Worm (Caenorhabditis elegans) whole organism, L4 larva: Measurements from ENCODE around the gene kbp-2.

ENCODE experiments used
- D1046.2 ChIP-seq: fragments of 200-800 bp; sonication (Bioruptor generic); IDR thresholded peaks from 2 replicates; pipeline ENCODE4 v1.3.6; 2022; ENCODE audit warnings: missing genetic modification characterization, missing compliant biosample characterization
- F26F4.8 ChIP-seq: fragments of 200-800 bp; sonication (Bioruptor generic); conservative IDR thresholded peaks from 2 replicates; pipeline ENCODE4 v1.3.6; 2022; ENCODE audit warnings: missing genetic modification characterization, missing compliant biosample characterization
- T26A8.4 ChIP-seq: fragments of 200-800 bp; sonication (Bioruptor generic); IDR thresholded peaks from 2 replicates; pipeline ENCODE4 v1.3.6; 2022; ENCODE audit warnings: missing genetic modification characterization, missing compliant biosample characterization
- Y48G9A.11 ChIP-seq: fragments of 200-800 bp; sonication (Bioruptor generic); IDR thresholded peaks from 2 replicates; pipeline ENCODE4 v1.3.6; 2022; ENCODE audit warnings: missing genetic modification reagents, missing genetic modification characterization, missing compliant biosample characterization
- Y5F2A.4 ChIP-seq: fragments of 200-800 bp; sonication (Bioruptor generic); optimal IDR thresholded peaks from 2 replicates; lab custom pipeline; 2018; ENCODE audit warnings: mild to moderate bottlenecking, missing genetic modification characterization, missing compliant biosample characterization
- aha-1 ChIP-seq: fragments of 150-350 bp; peaks from one replicate; lab custom pipeline; 2014; ENCODE audit warnings: missing biosample characterization, missing genetic modification characterization
- arid-1 ChIP-seq: fragments of 200-800 bp; sonication (Bioruptor generic); conservative IDR thresholded peaks from 2 replicates; pipeline ENCODE4 v1.3.6; 2022; ENCODE audit warnings: missing genetic modification reagents, missing genetic modification characterization, missing compliant biosample characterization
- ceh-20 ChIP-seq: fragments of 200-800 bp; sonication (Bioruptor generic); IDR thresholded peaks from 2 replicates; pipeline ENCODE4 v1.3.6; 2022; ENCODE audit warnings: missing genetic modification reagents, missing genetic modification characterization, missing compliant biosample characterization
- ceh-32 ChIP-seq: sonication (generic microtip); optimal IDR thresholded peaks from 2 replicates; lab custom pipeline; 2016; ENCODE audit warnings: mild to moderate bottlenecking, missing genetic modification characterization, missing compliant biosample characterization; ENCODE audit not compliant: poor library complexity
- ceh-62 ChIP-seq: sonication (generic microtip); optimal IDR thresholded peaks from 2 replicates; lab custom pipeline; 2017; ENCODE audit warnings: missing biosample characterization, missing genetic modification characterization
- ces-1 ChIP-seq: fragments of 150-350 bp; sonication (generic microtip); optimal IDR thresholded peaks from 4 replicates; lab custom pipeline; 2014; ENCODE audit warnings: missing biosample characterization, missing genetic modification reagents, missing genetic modification characterization
- daf-16 ChIP-seq, 3 experiments: sonication (generic microtip); optimal IDR thresholded peaks; 2 replicates each; lab custom pipeline; 2016 to 2017; ENCODE audit warnings: missing genetic modification characterization in 3 of 3, missing genetic modification reagents in 3 of 3, mild to moderate bottlenecking in 2 of 3, missing compliant biosample characterization in 2 of 3, missing biosample characterization in 1 of 3, moderate library complexity in 1 of 3
- daf-19 ChIP-seq: fragments of 200-800 bp; sonication (Bioruptor generic); conservative IDR thresholded peaks from 2 replicates; pipeline ENCODE4 v1.3.6; 2022; ENCODE audit warnings: missing genetic modification characterization, missing compliant biosample characterization
- dmd-6 ChIP-seq: fragments of 200-800 bp; sonication (Bioruptor generic); IDR thresholded peaks from 2 replicates; pipeline ENCODE4 v1.3.6; 2022; ENCODE audit warnings: missing genetic modification reagents, missing genetic modification characterization, missing compliant biosample characterization
- dmd-9 ChIP-seq: fragments of 200-800 bp; sonication (Bioruptor generic); IDR thresholded peaks from 2 replicates; pipeline ENCODE4 v1.3.6; 2022; ENCODE audit warnings: missing genetic modification reagents, missing genetic modification characterization, missing compliant biosample characterization
- dpl-1 ChIP-seq: fragments of 150-350 bp; optimal IDR thresholded peaks from 2 replicates; lab custom pipeline; 2014; ENCODE audit warnings: missing biosample characterization, missing genetic modification reagents, missing genetic modification characterization
- egl-43 ChIP-seq: fragments of 200-800 bp; sonication (Bioruptor generic); IDR thresholded peaks from 2 replicates; pipeline ENCODE4 v1.3.6; 2022; ENCODE audit warnings: missing genetic modification reagents, missing genetic modification characterization, missing compliant biosample characterization
- fos-1 ChIP-seq: fragments of 150-350 bp; optimal IDR thresholded peaks from 2 replicates; lab custom pipeline; 2014; ENCODE audit warnings: missing biosample characterization, missing genetic modification characterization
- hif-1 ChIP-seq, 2 experiments: sonication (generic microtip); optimal IDR thresholded peaks; 2 replicates each; lab custom pipeline; 2016 to 2017; ENCODE audit warnings: missing compliant biosample characterization in 2 of 2, missing genetic modification characterization in 2 of 2, missing genetic modification reagents in 2 of 2, missing genotype in 2 of 2, mild to moderate bottlenecking in 1 of 2
- hlh-11 ChIP-seq: fragments of 200-800 bp; sonication (Bioruptor generic); optimal IDR thresholded peaks from 2 replicates; lab custom pipeline; 2018; ENCODE audit warnings: mild to moderate bottlenecking, missing genetic modification characterization, missing compliant biosample characterization
- hmg-1.1 ChIP-seq: fragments of 200-800 bp; sonication (Bioruptor generic); IDR thresholded peaks from 2 replicates; pipeline ENCODE4 v1.3.6; 2022; ENCODE audit warnings: missing genetic modification reagents, missing genetic modification characterization, missing compliant biosample characterization
- jun-1 ChIP-seq: fragments of 150-350 bp; optimal IDR thresholded peaks from 2 replicates; lab custom pipeline; 2014; ENCODE audit warnings: missing biosample characterization, missing genetic modification reagents, missing genetic modification characterization
- lim-7 ChIP-seq: fragments of 200-800 bp; sonication (Bioruptor generic); IDR thresholded peaks from 2 replicates; pipeline ENCODE4 v1.3.6; 2022; ENCODE audit warnings: missing genetic modification characterization, missing compliant biosample characterization
- lin-13 ChIP-seq: fragments of 150-350 bp; optimal IDR thresholded peaks from 2 replicates; lab custom pipeline; 2014; ENCODE audit warnings: missing biosample characterization, missing genetic modification reagents, missing genetic modification characterization
- lin-29 ChIP-seq: fragments of 200-800 bp; sonication (Bioruptor generic); IDR thresholded peaks from 2 replicates; pipeline ENCODE4 v1.3.6; 2022; ENCODE audit warnings: missing genetic modification reagents, missing genetic modification characterization, missing compliant biosample characterization
- lin-38 ChIP-seq: fragments of 200-800 bp; sonication (Bioruptor generic); IDR thresholded peaks from 2 replicates; pipeline ENCODE4 v1.3.6; 2022; ENCODE audit warnings: missing genetic modification reagents, missing genetic modification characterization, missing compliant biosample characterization
- lsy-2 ChIP-seq, 2 experiments: fragments of 150-350 bp in 1 of 2; sonication (generic microtip) in 1 of 2; optimal IDR thresholded peaks; 2 replicates each; lab custom pipeline; 2014 to 2017; ENCODE audit warnings: missing biosample characterization in 2 of 2, missing genetic modification characterization in 2 of 2
- madf-5 ChIP-seq, 2 experiments: fragments of 200-800 bp; sonication (Bioruptor generic); IDR thresholded peaks; 2 replicates each; pipeline ENCODE4 v1.3.6; 2022; ENCODE audit warnings: missing compliant biosample characterization in 2 of 2, missing genetic modification characterization in 2 of 2
- madf-9 ChIP-seq: fragments of 200-800 bp; sonication (Bioruptor generic); conservative IDR thresholded peaks from 2 replicates; pipeline ENCODE4 v1.3.6; 2022; ENCODE audit warnings: missing genetic modification reagents, missing genetic modification characterization, missing compliant biosample characterization
- mdl-1 ChIP-seq, 2 experiments: fragments of 150-350 bp in 1 of 2; sonication (generic microtip) in 1 of 2; optimal IDR thresholded peaks; 2 replicates each; lab custom pipeline; 2014 to 2017; ENCODE audit warnings: missing biosample characterization in 2 of 2, missing genetic modification characterization in 2 of 2
- mep-1 ChIP-seq: fragments of 150-350 bp; sonication (generic microtip); optimal IDR thresholded peaks from 3 replicates; lab custom pipeline; 2014; ENCODE audit warnings: missing biosample characterization, missing genetic modification characterization
- mes-2 ChIP-seq: sonication (generic microtip); optimal IDR thresholded peaks from 2 replicates; lab custom pipeline; 2016; ENCODE audit warnings: missing genotype, mild to moderate bottlenecking, missing genetic modification characterization, missing compliant biosample characterization; ENCODE audit not compliant: poor library complexity, severe bottlenecking
- mxl-3 ChIP-seq: fragments of 200-800 bp; sonication (Bioruptor generic); optimal IDR thresholded peaks from 2 replicates; lab custom pipeline; 2018; ENCODE audit warnings: mild to moderate bottlenecking, missing genetic modification characterization, missing compliant biosample characterization
- nhr-102 ChIP-seq: sonication (generic microtip); optimal IDR thresholded peaks from 2 replicates; lab custom pipeline; 2016; ENCODE audit warnings: mild to moderate bottlenecking, missing genetic modification characterization, moderate library complexity, missing compliant biosample characterization
- nhr-11 ChIP-seq: fragments of 150-350 bp; optimal IDR thresholded peaks from 2 replicates; lab custom pipeline; 2014; ENCODE audit warnings: missing biosample characterization, missing genetic modification characterization
- nhr-237 ChIP-seq: sonication (generic microtip); optimal IDR thresholded peaks from 2 replicates; lab custom pipeline; 2017; ENCODE audit warnings: missing biosample characterization, missing genetic modification characterization
- nhr-25 ChIP-seq: sonication (generic microtip); optimal IDR thresholded peaks from 2 replicates; lab custom pipeline; 2017; ENCODE audit warnings: missing genetic modification characterization, mild to moderate bottlenecking, missing compliant biosample characterization, antibody characterized with exemption, moderate library complexity, borderline replicate concordance; ENCODE audit not compliant: insufficient read depth
- nhr-28 ChIP-seq: fragments of 150-350 bp; optimal IDR thresholded peaks from 2 replicates; lab custom pipeline; 2014; ENCODE audit warnings: missing biosample characterization, missing genetic modification characterization
- nhr-41 ChIP-seq: fragments of 200-800 bp; sonication (Bioruptor generic); IDR thresholded peaks from 2 replicates; pipeline ENCODE4 v1.3.6; 2022; ENCODE audit warnings: missing genetic modification reagents, missing genetic modification characterization, missing compliant biosample characterization
- php-3 ChIP-seq: fragments of 200-800 bp; sonication (Bioruptor generic); IDR thresholded peaks from 2 replicates; pipeline ENCODE4 v1.3.6; 2022; ENCODE audit warnings: missing genetic modification reagents, missing genetic modification characterization, missing compliant biosample characterization
- saeg-2 ChIP-seq: fragments of 200-800 bp; sonication (Bioruptor generic); IDR thresholded peaks from 2 replicates; pipeline ENCODE4 v1.3.6; 2022; ENCODE audit warnings: missing genetic modification reagents, missing genetic modification characterization, missing compliant biosample characterization
- set-16 ChIP-seq: fragments of 200-800 bp; sonication (Bioruptor generic); IDR thresholded peaks from 2 replicates; pipeline ENCODE4 v1.3.6; 2022; ENCODE audit warnings: missing genetic modification reagents, missing genetic modification characterization, missing compliant biosample characterization
- snpc-1.2 ChIP-seq: fragments of 200-800 bp; sonication (Bioruptor generic); IDR thresholded peaks from 2 replicates; pipeline ENCODE4 v1.3.6; 2022; ENCODE audit warnings: missing genetic modification reagents, missing genetic modification characterization, missing compliant biosample characterization
- snpc-4 ChIP-seq: fragments of 150-350 bp; optimal IDR thresholded peaks from 2 replicates; lab custom pipeline; 2014; ENCODE audit warnings: missing biosample characterization, missing genetic modification characterization
- vab-7 ChIP-seq: fragments of 200-800 bp; sonication (Bioruptor generic); IDR thresholded peaks from 2 replicates; pipeline ENCODE4 v1.3.6; 2022; ENCODE audit warnings: missing genetic modification reagents, missing genetic modification characterization, missing compliant biosample characterization
- zag-1 ChIP-seq: fragments of 150-350 bp; optimal IDR thresholded peaks from 2 replicates; lab custom pipeline; 2014; ENCODE audit warnings: missing biosample characterization, missing genetic modification characterization

kbp-2 gene

ce11 chrIII:4930154-4930679, 26.5 kb upstream of the kbp-2 start, which contains the start of gene set-2 (continued):
- TF ChIP-seq Y48G9A.11 (GFP tag; lab: Robert Waterston, UW) (peak; percentile 68), T26A8.4 (GFP tag; lab: Robert Waterston, UW) (no peak), Y5F2A.4 (GFP tag; lab: Kevin White, UChicago) (no peak), mdl-1 (tag; optimal IDR thresholded peaks at IDR 0.05; lab: Kevin White, UChicago) (no peak), lsy-2 (tag; optimal IDR thresholded peaks at IDR 0.05; lab: Kevin White, UChicago) (peak in 1 of 2 experiments; percentile 66), ceh-20 (peak; percentile 47; the same call in 1 of the 2 replicates), nhr-237 (tag; lab: Kevin White, UChicago) (no peak), zag-1 (no peak), saeg-2 (GFP tag; lab: Robert Waterston, UW) (no peak), dmd-9 (GFP tag; lab: Robert Waterston, UW) (peak; percentile 90), jun-1 (tag; lab: Kevin White, UChicago) (no peak), snpc-4 (tag; lab: Kevin White, UChicago) (no peak), daf-19 (GFP tag; lab: Robert Waterston, UW) (no peak), hif-1 (tag; optimal IDR thresholded peaks at IDR 0.05; lab: Kevin White, UChicago) (peak in 1 of 2 experiments; percentile 89), ceh-62 (tag; lab: Kevin White, UChicago) (no peak), fos-1 (tag; lab: Kevin White, UChicago) (no peak), nhr-41 (no peak), daf-16 (GFP tag; optimal IDR thresholded peaks at IDR 0.05; lab: Kevin White, UChicago) (peak in 1 of 2 experiments; percentile 17), daf-16 (tag; optimal IDR thresholded peaks at IDR 0.05; lab: Kevin White, UChicago) (peak; percentile 5), nhr-102 (tag; lab: Kevin White, UChicago) (peak; percentile 29), lin-13 (GFP tag; lab: Kevin White, UChicago) (peak; percentile 42), madf-9 (GFP tag; lab: Robert Waterston, UW) (0 out of 2 replicates have a peak, but pooled peaks have one; percentile 20), madf-5 (GFP tag; IDR thresholded peaks at IDR 0.05; lab: Robert Waterston, UW) (no peak), nhr-11 (tag; lab: Kevin White, UChicago) (no peak), ceh-32 (tag; lab: Kevin White, UChicago) (no peak), arid-1 (GFP tag; lab: Robert Waterston, UW) (peak; percentile 63), dmd-6 (GFP tag; lab: Robert Waterston, UW) (peak; percentile 69)

- 0 out of 2 replicates have a peak, but pooled peaks have one; percentile 51 for TF ChIP-seq F26F4.8
- no peak for TF ChIP-seq nhr-25 (tag; lab: Kevin White, UChicago)
- TF ChIP-seq aha-1 (tag; lab: Kevin White, UChicago): peak; percentile 67
Measured at ce11 chrIII:4924134-4924533, 20.4 kb upstream of the kbp-2 start.

ce11 chrIII:4922020-4922419, 18.3 kb upstream of the kbp-2 start, which contains the start of gene mmab-1:
Gene mmab-1, minus strand, starts transcription at chrIII:4922114.
- TF ChIP-seq php-3 (GFP tag; lab: Robert Waterston, UW): peak; percentile 29; the same call in 1 of the 2 replicates
- peak; percentile 56 for TF ChIP-seq dmd-6 (GFP tag; lab: Robert Waterston, UW)
- TF ChIP-seq lim-7: peak; percentile 45; the same call in 1 of the 2 replicates
- TF ChIP-seq lin-29 (GFP tag; lab: Robert Waterston, UW): 0 out of 2 replicates have a peak, but pooled peaks have one; percentile 8
- TF ChIP-seq hmg-1.1 (GFP tag; lab: Robert Waterston, UW): peak; percentile 65
- TF ChIP-seq egl-43 (GFP tag; lab: Robert Waterston, UW): peak; percentile 64; the same call in 1 of the 2 replicates
- peak; percentile 27 for TF ChIP-seq ces-1 (GFP tag; lab: Kevin White, UChicago)
- peak; percentile 4 for TF ChIP-seq nhr-28 (tag; lab: Kevin White, UChicago)
- 0 out of 2 replicates have a peak, but pooled peaks have one; percentile 20 for TF ChIP-seq snpc-1.2 (GFP tag; lab: Robert Waterston, UW)
- TF ChIP-seq set-16 (GFP tag; lab: Robert Waterston, UW): peak; percentile 14; the same call in 1 of the 2 replicates
- TF ChIP-seq D1046.2 (GFP tag; lab: Robert Waterston, UW): 0 out of 2 replicates have a peak, but pooled peaks have one; percentile 20
- peak; percentile 74 for TF ChIP-seq ceh-20
- peak; percentile 3 for TF ChIP-seq mxl-3 (GFP tag; lab: Kevin White, UChicago)
- TF ChIP-seq hlh-11 (tag; lab: Kevin White, UChicago): peak; percentile 36
- peak; percentile 35 for TF ChIP-seq mep-1 (tag; lab: Kevin White, UChicago)
- TF ChIP-seq vab-7: peak; percentile 80
- peak; percentile 34 for TF ChIP-seq dpl-1 (GFP tag; lab: Kevin White, UChicago)
- peak; percentile 87 for TF ChIP-seq lin-38
- TF ChIP-seq mes-2: peak; percentile 71
- TF ChIP-seq Y48G9A.11 (GFP tag; lab: Robert Waterston, UW): peak; percentile 49; the same call in 1 of the 2 replicates
